Worm (Caenorhabditis elegans) whole organism, L2 larva: ENCODE measurements around the gene ZK632.12.

ENCODE experiments used
- C34F6.9 ChIP-seq: fragments of 150-350 bp; optimal IDR thresholded peaks from 2 replicates; lab custom pipeline; 2014; ENCODE audit warnings: missing biosample characterization, missing genetic modification characterization
- F13H6.1 ChIP-seq: sonication (generic microtip); optimal IDR thresholded peaks from 2 replicates; lab custom pipeline; 2016; ENCODE audit warnings: missing genetic modification characterization, missing compliant biosample characterization
- Y55F3AM.14 ChIP-seq: fragments of 200-800 bp; sonication (Bioruptor generic); optimal IDR thresholded peaks from 2 replicates; lab custom pipeline; 2018; ENCODE audit warnings: mild to moderate bottlenecking, missing genetic modification characterization, missing compliant biosample characterization
- blmp-1 ChIP-seq: sonication (generic microtip); optimal IDR thresholded peaks from 2 replicates; lab custom pipeline; 2017; ENCODE audit warnings: missing genetic modification characterization, mild to moderate bottlenecking, missing compliant biosample characterization, antibody characterized with exemption, moderate library complexity; ENCODE audit not compliant: insufficient read depth
- ceh-82 ChIP-seq: fragments of 150-350 bp; optimal IDR thresholded peaks from 2 replicates; lab custom pipeline; 2014; ENCODE audit warnings: missing biosample characterization, missing genetic modification characterization
- egl-27 ChIP-seq: sonication (generic microtip); optimal IDR thresholded peaks from 3 replicates; lab custom pipeline; 2017; ENCODE audit warnings: missing biosample characterization, missing genetic modification reagents, missing genetic modification characterization
- elt-3 ChIP-seq: sonication (generic microtip); optimal IDR thresholded peaks from 2 replicates; lab custom pipeline; 2017; ENCODE audit warnings: missing biosample characterization, missing genetic modification characterization
- fos-1 ChIP-seq: fragments of 150-350 bp; optimal IDR thresholded peaks from 2 replicates; lab custom pipeline; 2014; ENCODE audit warnings: missing biosample characterization, missing genetic modification characterization
- lin-13 ChIP-seq: fragments of 150-350 bp; optimal IDR thresholded peaks from 2 replicates; lab custom pipeline; 2014; ENCODE audit warnings: missing biosample characterization, missing genetic modification reagents, missing genetic modification characterization
- lsy-2 ChIP-seq, 2 experiments: fragments of 150-350 bp in 1 of 2; sonication (generic microtip) in 1 of 2; optimal IDR thresholded peaks; 2 replicates each; lab custom pipeline; 2014 to 2017; ENCODE audit warnings: missing biosample characterization in 2 of 2, missing genetic modification characterization in 2 of 2
- mbf-1 ChIP-seq: sonication (generic microtip); optimal IDR thresholded peaks from 2 replicates; lab custom pipeline; 2017; ENCODE audit warnings: missing biosample characterization, missing genetic modification characterization
- mdl-1 ChIP-seq, 2 experiments: fragments of 150-350 bp in 1 of 2; sonication (generic microtip) in 1 of 2; optimal IDR thresholded peaks; 2 replicates each; lab custom pipeline; 2017; ENCODE audit warnings: missing biosample characterization in 2 of 2, missing genetic modification characterization in 2 of 2
- nhr-10 ChIP-seq: sonication (generic microtip); optimal IDR thresholded peaks from 2 replicates; lab custom pipeline; 2017; ENCODE audit warnings: missing biosample characterization, missing genetic modification characterization
- nhr-11 ChIP-seq: fragments of 150-350 bp; optimal IDR thresholded peaks from 2 replicates; lab custom pipeline; 2014; ENCODE audit warnings: missing biosample characterization, missing genetic modification characterization
- nhr-12 ChIP-seq: fragments of 150-350 bp; optimal IDR thresholded peaks from 2 replicates; lab custom pipeline; 2014; ENCODE audit warnings: missing biosample characterization, missing genetic modification characterization
- nhr-129 ChIP-seq: fragments of 150-350 bp; optimal IDR thresholded peaks from 2 replicates; lab custom pipeline; 2014; ENCODE audit warnings: missing biosample characterization, missing genetic modification characterization
- nhr-21 ChIP-seq: fragments of 150-350 bp; optimal IDR thresholded peaks from 2 replicates; lab custom pipeline; 2014; ENCODE audit warnings: missing biosample characterization, missing genetic modification characterization
- nhr-23 ChIP-seq: fragments of 150-350 bp; optimal IDR thresholded peaks from 2 replicates; lab custom pipeline; 2014; ENCODE audit warnings: missing biosample characterization, missing genetic modification reagents, missing genetic modification characterization
- nhr-237 ChIP-seq: fragments of 150-350 bp; optimal IDR thresholded peaks from 2 replicates; lab custom pipeline; 2014; ENCODE audit warnings: missing biosample characterization, missing genetic modification characterization
- nhr-77 ChIP-seq: fragments of 150-350 bp; optimal IDR thresholded peaks from 2 replicates; lab custom pipeline; 2014; ENCODE audit warnings: missing biosample characterization, missing genetic modification characterization
- peb-1 ChIP-seq: fragments of 150-350 bp; optimal IDR thresholded peaks from 2 replicates; lab custom pipeline; 2014; ENCODE audit warnings: missing biosample characterization, missing genetic modification characterization
- skn-1 ChIP-seq: sonication (generic microtip); optimal IDR thresholded peaks from 2 replicates; lab custom pipeline; 2017; ENCODE audit warnings: missing biosample characterization, missing genetic modification characterization
- sma-3 ChIP-seq: sonication (generic microtip); optimal IDR thresholded peaks from 2 replicates; lab custom pipeline; 2016; ENCODE audit warnings: missing genetic modification reagents, missing genetic modification characterization, missing compliant biosample characterization
- snpc-4 ChIP-seq: fragments of 150-350 bp; optimal IDR thresholded peaks from 2 replicates; lab custom pipeline; 2014; ENCODE audit warnings: missing biosample characterization, missing genetic modification characterization
- unc-62 ChIP-seq: fragments of 150-350 bp; optimal IDR thresholded peaks from 2 replicates; lab custom pipeline; 2014; ENCODE audit warnings: missing biosample characterization, missing genetic modification reagents, missing genetic modification characterization
- ztf-1 ChIP-seq: fragments of 200-800 bp; sonication (Bioruptor generic); conservative IDR thresholded peaks from 2 replicates; pipeline ENCODE4 v1.3.6; 2022; ENCODE audit warnings: missing genetic modification characterization, missing compliant biosample characterization

ZK632.12 gene

DNA sequence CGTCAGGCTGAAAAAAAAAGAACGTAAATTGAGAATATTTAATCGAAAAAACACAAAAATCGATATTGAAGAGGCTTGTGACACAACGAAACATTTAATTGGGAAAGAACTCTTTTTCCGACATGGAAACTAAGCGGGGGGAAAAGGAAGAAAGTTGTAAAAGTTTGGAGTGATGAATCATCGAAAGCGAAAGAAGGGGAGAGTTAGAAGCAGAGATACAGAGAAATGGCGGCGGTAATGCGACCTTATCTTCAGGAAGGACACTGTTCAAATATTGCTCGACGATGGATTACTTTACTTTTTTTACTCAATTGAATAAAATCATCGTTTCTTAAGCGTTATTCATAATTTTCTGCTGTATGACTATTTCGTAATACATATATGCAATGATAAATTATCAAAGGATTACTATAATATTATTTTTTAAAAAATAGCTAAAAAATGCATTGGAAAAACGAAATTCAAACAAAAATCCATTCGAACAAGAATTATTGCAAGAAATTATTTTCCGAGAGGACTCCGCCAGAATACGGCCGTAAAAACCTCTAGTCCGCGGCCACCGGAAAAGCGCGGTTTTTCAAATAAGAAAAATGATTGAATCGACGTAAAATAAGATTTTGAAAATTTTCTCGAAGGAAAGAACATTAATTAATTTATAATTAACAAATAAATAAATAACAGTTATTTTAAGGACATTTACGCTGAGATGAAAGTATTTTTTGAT lies 37.3 kb downstream of the ZK632.12 start, which contains the start of gene dhhc-4 (continued):
- TF ChIP-seq nhr-77 (tag; lab: Kevin White, UChicago): no peak
- no peak for TF ChIP-seq ztf-1 (GFP tag; lab: Robert Waterston, UW)
- TF ChIP-seq blmp-1 (tag; lab: Kevin White, UChicago): peak; percentile 69
- TF ChIP-seq Y55F3AM.14: no peak
- no peak for TF ChIP-seq nhr-12 (tag; lab: Kevin White, UChicago)
- TF ChIP-seq sma-3: peak; percentile 71
- TF ChIP-seq ceh-82 (tag; lab: Kevin White, UChicago): no peak
- TF ChIP-seq F13H6.1 (tag; lab: Kevin White, UChicago): peak; percentile 80
- TF ChIP-seq nhr-21 (tag; lab: Kevin White, UChicago): peak; percentile 51
- no peak for TF ChIP-seq nhr-11 (tag; lab: Kevin White, UChicago)
- TF ChIP-seq egl-27 (tag; lab: Kevin White, UChicago): no peak
- TF ChIP-seq nhr-10: no peak
- no peak for TF ChIP-seq nhr-23 (tag; lab: Kevin White, UChicago)
- no peak for TF ChIP-seq mdl-1 (tag; optimal IDR thresholded peaks at IDR 0.05; lab: Kevin White, UChicago)
- TF ChIP-seq peb-1 (tag; lab: Kevin White, UChicago): no peak
- TF ChIP-seq fos-1 (tag; lab: Kevin White, UChicago): peak; percentile 89

DNA sequence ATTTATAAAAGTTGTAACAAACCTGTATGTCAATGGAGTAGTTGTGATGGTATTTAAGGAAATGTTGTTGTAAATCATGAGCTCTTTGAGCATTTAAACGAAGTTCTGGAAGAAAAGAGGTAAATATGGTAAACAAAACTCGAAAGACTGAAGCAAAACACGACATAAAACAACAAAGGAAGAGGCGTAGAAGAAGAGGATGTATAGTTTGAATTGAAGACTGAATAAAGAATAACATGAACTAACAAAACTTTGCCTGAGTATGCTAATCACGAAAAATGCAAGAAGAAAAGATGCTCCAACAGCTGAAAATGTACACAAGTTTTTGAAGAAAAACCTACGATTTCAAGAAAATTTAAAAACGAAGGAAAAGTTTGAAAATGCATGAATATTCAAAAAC lies 40.4 kb downstream of the ZK632.12 start, which contains the start of gene ZK757.1:
Gene ZK757.1, minus strand, starts transcription at position 101 of the 400 bp plus-strand sequence.
- TF ChIP-seq nhr-23 (tag; lab: Kevin White, UChicago) (no peak), lsy-2 (tag; optimal IDR thresholded peaks at IDR 0.05; lab: Kevin White, UChicago) (no peak), egl-27 (tag; lab: Kevin White, UChicago) (no peak), C34F6.9 (tag; lab: Kevin White, UChicago) (no peak), mbf-1 (tag; lab: Kevin White, UChicago) (no peak), unc-62 (GFP tag; lab: Kevin White, UChicago) (no peak), lin-13 (no peak), nhr-77 (tag; lab: Kevin White, UChicago) (no peak), mdl-1 (tag; optimal IDR thresholded peaks at IDR 0.05; lab: Kevin White, UChicago) (no peak), Y55F3AM.14 (no peak), nhr-11 (tag; lab: Kevin White, UChicago) (no peak), fos-1 (tag; lab: Kevin White, UChicago) (no peak), skn-1 (tag; lab: Kevin White, UChicago) (no peak), peb-1 (tag; lab: Kevin White, UChicago) (no peak)

DNA sequence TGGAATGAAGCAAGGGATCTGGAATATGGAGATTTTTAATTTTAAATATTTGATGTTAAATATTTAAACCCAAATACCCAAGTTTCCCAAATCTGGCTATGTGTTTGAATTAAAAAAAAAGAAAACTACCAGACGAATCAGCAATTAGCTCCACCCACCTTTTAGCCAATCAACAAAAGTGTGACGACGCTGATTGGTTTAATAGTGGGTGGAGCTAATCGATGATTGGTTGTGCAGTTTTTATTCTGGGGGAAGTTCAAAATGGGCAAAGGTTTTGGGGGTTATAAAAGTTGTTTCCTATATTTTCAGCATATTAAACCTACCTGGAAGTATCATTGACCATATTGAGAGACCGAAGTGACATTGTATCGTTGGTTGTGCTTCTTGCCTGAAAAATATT lies 43.9 kb downstream of the ZK632.12 start:
- TF ChIP-seq nhr-237 (tag; lab: Kevin White, UChicago): no peak
- no peak for TF ChIP-seq egl-27 (tag; lab: Kevin White, UChicago)
- no peak for TF ChIP-seq Y55F3AM.14
- no peak for TF ChIP-seq lsy-2 (tag; optimal IDR thresholded peaks at IDR 0.05; lab: Kevin White, UChicago)
- TF ChIP-seq nhr-21 (tag; lab: Kevin White, UChicago): no peak
- no peak for TF ChIP-seq mdl-1 (tag; optimal IDR thresholded peaks at IDR 0.05; lab: Kevin White, UChicago)
- no peak for TF ChIP-seq peb-1 (tag; lab: Kevin White, UChicago)
- TF ChIP-seq snpc-4: no peak

DNA sequence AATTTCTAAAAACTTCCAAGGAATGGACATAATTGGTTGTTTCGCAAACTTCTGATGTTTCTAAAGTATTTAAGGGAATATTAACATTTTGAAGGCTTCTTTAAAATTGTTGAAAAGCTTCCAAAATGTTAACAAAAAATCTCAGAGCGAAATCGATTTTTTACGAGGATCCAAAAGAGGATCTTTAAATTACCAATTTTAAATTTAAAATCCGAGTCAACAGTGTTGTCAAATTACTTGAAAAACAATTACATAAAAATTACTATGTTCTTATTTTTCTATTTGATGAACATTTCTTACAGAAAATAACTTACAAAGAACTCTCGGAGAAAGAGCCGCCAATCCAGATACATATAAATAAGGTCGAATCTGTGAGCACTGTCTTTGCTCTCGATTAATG lies 46.3 kb downstream of the ZK632.12 start, which contains the start of gene ZK757.10:
Gene ZK757.10, plus strand, starts transcription at position 301 of the 400 bp plus-strand sequence.
- no peak for TF ChIP-seq mdl-1 (tag; optimal IDR thresholded peaks at IDR 0.05; lab: Kevin White, UChicago)
- no peak for TF ChIP-seq skn-1 (tag; lab: Kevin White, UChicago)

DNA sequence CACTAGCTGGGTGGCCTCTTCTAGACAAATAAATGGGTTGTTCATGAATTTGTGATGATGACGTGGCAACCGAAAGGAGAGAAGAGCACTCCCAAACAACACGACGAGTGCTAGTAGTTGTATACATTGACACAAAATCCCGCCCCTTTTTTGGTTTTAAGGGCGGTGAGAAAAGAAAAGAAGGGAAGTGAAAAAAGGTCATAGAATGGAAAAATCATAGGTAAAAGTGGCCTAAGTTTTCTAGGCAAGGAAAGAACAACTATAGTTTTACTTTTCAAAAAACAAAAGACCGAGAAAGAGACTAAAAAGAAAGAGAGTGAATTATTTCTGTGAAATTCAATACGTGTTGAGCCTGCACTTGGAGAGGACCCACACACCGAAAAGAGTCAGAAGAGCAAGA lies 48.2 kb downstream of the ZK632.12 start, which contains the start of gene ZK757.2:
Gene ZK757.2, minus strand, starts transcription at position 101 of the 400 bp plus-strand sequence.
- no peak for TF ChIP-seq elt-3
- TF ChIP-seq nhr-129 (tag; lab: Kevin White, UChicago): no peak
